Fruit fly (Drosophila melanogaster) whole organism, embryonic: ENCODE data around the gene Invadolysin.
A peak's percentile ranks its signal among the peaks of the same experiment; 100 is the strongest.

ENCODE experiments used
- Blimp-1 ChIP-seq: fragments of 200-800 bp; sonication (Bioruptor generic); optimal IDR thresholded peaks from 3 replicates; lab custom pipeline; 2018; ENCODE audit warnings: missing biosample characterization, missing genetic modification characterization, mild to moderate bottlenecking, moderate library complexity, missing genetic modification reagents
- CG10654 ChIP-seq: fragments of 200-800 bp; sonication (Bioruptor generic); optimal IDR thresholded peaks from 2 replicates; lab custom pipeline; 2016; ENCODE audit warnings: missing biosample characterization, missing genetic modification characterization
- CG12219 ChIP-seq: fragments of 200-800 bp; sonication (Bioruptor generic); optimal IDR thresholded peaks from 3 replicates; lab custom pipeline; 2018; ENCODE audit warnings: missing biosample characterization, mild to moderate bottlenecking, missing genetic modification characterization
- CG12769 ChIP-seq: fragments of 200-800 bp; sonication (Bioruptor generic); optimal IDR thresholded peaks from 2 replicates; lab custom pipeline; 2019; ENCODE audit warnings: missing biosample characterization, mild to moderate bottlenecking, missing genetic modification characterization, moderate library complexity
- CG12942 ChIP-seq: fragments of 200-800 bp; sonication (Bioruptor generic); optimal IDR thresholded peaks from 3 replicates; lab custom pipeline; 2016; ENCODE audit warnings: missing biosample characterization, missing genetic modification characterization
- CG13287 ChIP-seq: fragments of 200-800 bp; sonication (Bioruptor generic); IDR thresholded peaks from 2 replicates; pipeline ENCODE4 v1.3.6; 2022; ENCODE audit warnings: missing biosample characterization, missing genetic modification characterization; ENCODE audit not compliant: partially characterized antibody
- CG13624 ChIP-seq: fragments of 200-800 bp; sonication (Bioruptor generic); optimal IDR thresholded peaks from 2 replicates; lab custom pipeline; 2016; ENCODE audit warnings: missing biosample characterization, missing genetic modification characterization
- CG14860 ChIP-seq: fragments of 200-800 bp; sonication (Bioruptor generic); IDR thresholded peaks from 3 replicates; pipeline ENCODE4 v1.3.6; 2022; ENCODE audit warnings: missing biosample characterization, missing genetic modification characterization; ENCODE audit not compliant: partially characterized antibody
- CG15479 ChIP-seq: fragments of 200-800 bp; sonication (Bioruptor generic); optimal IDR thresholded peaks from 3 replicates; lab custom pipeline; 2019; ENCODE audit warnings: missing biosample characterization, mild to moderate bottlenecking, missing genetic modification characterization, moderate library complexity
- CG17385 ChIP-seq: fragments of 200-800 bp; sonication (Bioruptor generic); optimal IDR thresholded peaks from 3 replicates; lab custom pipeline; 2018; ENCODE audit warnings: missing biosample characterization, mild to moderate bottlenecking, missing genetic modification characterization
- CG18476 ChIP-seq: fragments of 200-800 bp; sonication (Bioruptor generic); optimal IDR thresholded peaks from 2 replicates; lab custom pipeline; 2016; ENCODE audit warnings: missing biosample characterization, mild to moderate bottlenecking, missing genetic modification characterization
- CG18619 ChIP-seq: fragments of 200-800 bp; sonication (Bioruptor generic); optimal IDR thresholded peaks from 3 replicates; lab custom pipeline; 2017; ENCODE audit warnings: missing biosample characterization, mild to moderate bottlenecking, missing genetic modification characterization
- CG2129 ChIP-seq: fragments of 200-800 bp; sonication (Bioruptor generic); IDR thresholded peaks from 2 replicates; pipeline ENCODE4 v1.3.6; 2022; ENCODE audit warnings: missing biosample characterization, missing genetic modification characterization; ENCODE audit not compliant: partially characterized antibody
- CG2202 ChIP-seq: fragments of 200-800 bp; sonication (Bioruptor generic); optimal IDR thresholded peaks from 2 replicates; lab custom pipeline; 2018; ENCODE audit warnings: missing biosample characterization, mild to moderate bottlenecking, missing genetic modification characterization
- CG30403 ChIP-seq: fragments of 200-800 bp; sonication (Bioruptor generic); optimal IDR thresholded peaks from 3 replicates; lab custom pipeline; 2016; ENCODE audit warnings: missing biosample characterization, missing genetic modification characterization
- CG31224 ChIP-seq: fragments of 200-800 bp; sonication (Bioruptor generic); IDR thresholded peaks from 2 replicates; pipeline ENCODE4 v1.3.6; 2022; ENCODE audit warnings: missing biosample characterization, missing genetic modification characterization
- CG3163 ChIP-seq: fragments of 200-800 bp; sonication (Bioruptor generic); optimal IDR thresholded peaks from 3 replicates; lab custom pipeline; 2016; ENCODE audit warnings: missing biosample characterization, missing genetic modification characterization
- CG32772 ChIP-seq: fragments of 200-800 bp; sonication (Bioruptor generic); IDR thresholded peaks from 2 replicates; pipeline ENCODE4 v1.3.6; 2022; ENCODE audit warnings: missing biosample characterization, missing genetic modification characterization
- CG3838 ChIP-seq: fragments of 200-800 bp; sonication (Bioruptor generic); optimal IDR thresholded peaks from 3 replicates; lab custom pipeline; 2016; ENCODE audit warnings: missing biosample characterization, missing genetic modification characterization
- CG4360 ChIP-seq: fragments of 200-800 bp; sonication (Bioruptor generic); IDR thresholded peaks from 2 replicates; pipeline ENCODE4 v1.3.6; 2022; ENCODE audit warnings: missing biosample characterization, missing genetic modification characterization
- CG4617 ChIP-seq: fragments of 200-800 bp; sonication (Bioruptor generic); optimal IDR thresholded peaks from 3 replicates; lab custom pipeline; 2016; ENCODE audit warnings: missing biosample characterization, missing genetic modification characterization, borderline replicate concordance
- CG8924 ChIP-seq: fragments of 200-800 bp; optimal IDR thresholded peaks from 3 replicates; lab custom pipeline; 2019; ENCODE audit warnings: missing biosample characterization, mild to moderate bottlenecking, missing genetic modification characterization, moderate library complexity
- CG9932 ChIP-seq: fragments of 200-800 bp; sonication (Bioruptor generic); IDR thresholded peaks from 2 replicates; pipeline ENCODE4 v1.3.6; 2022; ENCODE audit warnings: missing biosample characterization, missing genetic modification characterization
- CrebB ChIP-seq: fragments of 200-800 bp; sonication (Bioruptor generic); optimal IDR thresholded peaks from 3 replicates; lab custom pipeline; 2018; ENCODE audit warnings: missing biosample characterization, mild to moderate bottlenecking, missing genetic modification characterization
- Dfd ChIP-seq, 2 experiments: fragments of >200 bp; optimal IDR thresholded peaks; 2 replicates each; lab custom pipeline; 2017; ENCODE audit warnings: missing biosample characterization in 2 of 2, missing genetic modification characterization in 2 of 2
- E2f2 ChIP-seq: fragments of 200-800 bp; sonication (Bioruptor generic); IDR thresholded peaks from 2 replicates; pipeline ENCODE4 v1.3.6; 2022; ENCODE audit warnings: missing biosample characterization, missing genetic modification characterization
- H15 ChIP-seq: fragments of 200-800 bp; sonication (Bioruptor generic); IDR thresholded peaks from 3 replicates; pipeline ENCODE4 v1.3.6; 2022; ENCODE audit warnings: missing biosample characterization, missing genetic modification characterization
- Hmr ChIP-seq: fragments of 200-800 bp; sonication (Bioruptor generic); optimal IDR thresholded peaks from 3 replicates; lab custom pipeline; 2017; ENCODE audit warnings: mild to moderate bottlenecking, missing biosample characterization, missing genetic modification reagents, missing genetic modification characterization
- Jarid2 ChIP-seq: fragments of 200-800 bp; sonication (Bioruptor generic); optimal IDR thresholded peaks from 3 replicates; lab custom pipeline; 2017; ENCODE audit warnings: mild to moderate bottlenecking, missing biosample characterization, missing genetic modification reagents, missing genetic modification characterization
- Med ChIP-seq: fragments of 200-800 bp; sonication (Bioruptor generic); peaks from one replicate; lab custom pipeline; 2016; ENCODE audit warnings: missing biosample characterization, missing genetic modification characterization, mild to moderate bottlenecking, inconsistent platforms, moderate library complexity
- Nf-YC ChIP-seq: fragments of 200-800 bp; optimal IDR thresholded peaks from 3 replicates; lab custom pipeline; 2019; ENCODE audit warnings: missing biosample characterization, mild to moderate bottlenecking, missing genetic modification characterization, moderate library complexity
- PHDP ChIP-seq: fragments of 200-800 bp; sonication (Bioruptor generic); optimal IDR thresholded peaks from 3 replicates; lab custom pipeline; 2018; ENCODE audit warnings: missing biosample characterization, mild to moderate bottlenecking, missing genetic modification characterization, moderate library complexity
- Stat92E ChIP-seq, 3 experiments: fragments of >200 bp in 2 of 3; fragments of 200-800 bp in 1 of 3; sonication (Bioruptor generic) in 1 of 3; optimal IDR thresholded peaks; 2 replicates each; lab custom pipeline; 2017 to 2019; ENCODE audit warnings: missing biosample characterization in 3 of 3, missing genetic modification characterization in 3 of 3, mild to moderate bottlenecking in 1 of 3, moderate library complexity in 1 of 3
- az2 ChIP-seq: fragments of 200-800 bp; sonication (Bioruptor generic); optimal IDR thresholded peaks from 3 replicates; lab custom pipeline; 2016; ENCODE audit warnings: missing biosample characterization, missing genetic modification characterization
- bigmax ChIP-seq: fragments of 200-800 bp; sonication (Bioruptor generic); optimal IDR thresholded peaks from 2 replicates; lab custom pipeline; 2018; ENCODE audit warnings: missing biosample characterization, mild to moderate bottlenecking, missing genetic modification characterization
- btn ChIP-seq: fragments of 200-800 bp; sonication (Bioruptor generic); optimal IDR thresholded peaks from 2 replicates; lab custom pipeline; 2016; ENCODE audit warnings: missing biosample characterization, missing genetic modification characterization
- chinmo ChIP-seq: fragments of 200-800 bp; sonication (Bioruptor generic); IDR thresholded peaks from 4 replicates; pipeline ENCODE4 v1.3.6; 2022; ENCODE audit warnings: missing biosample characterization, missing genetic modification characterization; ENCODE audit not compliant: partially characterized antibody
- dimm ChIP-seq: fragments of 200-800 bp; sonication (Bioruptor generic); IDR thresholded peaks from 2 replicates; pipeline ENCODE4 v1.3.6; 2022; ENCODE audit warnings: missing biosample characterization, missing genetic modification characterization
- ewg ChIP-seq: fragments of 200-800 bp; sonication (Bioruptor generic); optimal IDR thresholded peaks from 3 replicates; lab custom pipeline; 2017; ENCODE audit warnings: mild to moderate bottlenecking, missing biosample characterization, missing genetic modification reagents, missing genetic modification characterization
- ftz-f1 ChIP-seq: fragments of 200-800 bp; sonication (Bioruptor generic); optimal IDR thresholded peaks from 2 replicates; lab custom pipeline; 2016; ENCODE audit warnings: missing biosample characterization, missing genetic modification characterization
- gcm2 ChIP-seq: fragments of 200-800 bp; sonication (Bioruptor generic); optimal IDR thresholded peaks from 2 replicates; lab custom pipeline; 2016; ENCODE audit warnings: missing biosample characterization, missing genetic modification characterization
- gem ChIP-seq: fragments of 200-800 bp; sonication (Bioruptor generic); optimal IDR thresholded peaks from 2 replicates; lab custom pipeline; 2019; ENCODE audit warnings: missing biosample characterization, mild to moderate bottlenecking, missing genetic modification characterization, moderate library complexity
- inv ChIP-seq: fragments of 200-800 bp; sonication (Bioruptor generic); IDR thresholded peaks from 2 replicates; pipeline ENCODE4 v1.3.6; 2022; ENCODE audit warnings: missing biosample characterization, missing genetic modification characterization; ENCODE audit not compliant: partially characterized antibody
- kni ChIP-seq: fragments of 200-800 bp; sonication (Bioruptor generic); optimal IDR thresholded peaks from 3 replicates; lab custom pipeline; 2017; ENCODE audit warnings: mild to moderate bottlenecking, missing biosample characterization, missing genetic modification reagents, missing genetic modification characterization
- lbe ChIP-seq: fragments of 200-800 bp; sonication (Bioruptor generic); optimal IDR thresholded peaks from 2 replicates; lab custom pipeline; 2016; ENCODE audit warnings: missing biosample characterization, mild to moderate bottlenecking, missing genetic modification characterization
- peb ChIP-seq: fragments of 200-800 bp; sonication (Bioruptor generic); IDR thresholded peaks from 2 replicates; pipeline ENCODE4 v1.3.6; 2022; ENCODE audit warnings: missing biosample characterization, missing genetic modification characterization
- row ChIP-seq: fragments of 200-800 bp; sonication (Bioruptor generic); IDR thresholded peaks from 3 replicates; pipeline ENCODE4 v1.3.6; 2022; ENCODE audit warnings: missing biosample characterization, missing genetic modification characterization
- sd ChIP-seq: fragments of 200-800 bp; sonication (Bioruptor generic); optimal IDR thresholded peaks from 3 replicates; lab custom pipeline; 2018; ENCODE audit warnings: missing biosample characterization, mild to moderate bottlenecking, missing genetic modification characterization, moderate library complexity
- sisA ChIP-seq: fragments of 200-800 bp; sonication (Bioruptor generic); IDR thresholded peaks from 2 replicates; pipeline ENCODE4 v1.3.6; 2022; ENCODE audit warnings: missing biosample characterization, missing genetic modification characterization
- tx ChIP-seq: fragments of 200-800 bp; sonication (Bioruptor generic); optimal IDR thresholded peaks from 2 replicates; lab custom pipeline; 2016; ENCODE audit warnings: missing biosample characterization, missing genetic modification characterization
- yki ChIP-seq: fragments of >200 bp; optimal IDR thresholded peaks from 3 replicates; lab custom pipeline; 2018

The Invadolysin gene

dm6 chr3R:10125477-10125876 is 19.0 kb upstream of the Invadolysin start, which contains the start of gene knk (continued):
- TF ChIP-seq CG13287 (GFP tag; lab: Robert Waterston, UW) (peak; percentile 48), bigmax (GFP tag; lab: Kevin White, UChicago) (no peak), CG18476 (GFP tag; lab: Kevin White, UChicago) (peak; percentile 73), CrebB (tag; lab: Kevin White, UChicago) (no peak), sd (tag; lab: Kevin White, UChicago) (peak; percentile 33), CG2202 (no peak), Blimp-1 (GFP tag; lab: Kevin White, UChicago) (peak; percentile 54), az2 (GFP tag; lab: Kevin White, UChicago) (no peak), CG18619 (GFP tag; lab: Kevin White, UChicago) (no peak), CG12942 (GFP tag; lab: Kevin White, UChicago) (no peak), CG30403 (GFP tag; lab: Kevin White, UChicago) (no peak), Dfd (GFP tag; optimal IDR thresholded peaks at IDR 0.05; lab: Kevin White, UChicago) (no peak), PHDP (tag; lab: Kevin White, UChicago) (no peak), tx (GFP tag; lab: Kevin White, UChicago) (no peak), gcm2 (GFP tag; lab: Kevin White, UChicago) (no peak), gem (tag; lab: Kevin White, UChicago) (no peak), E2f2 (no peak), CG3163 (GFP tag; lab: Kevin White, UChicago) (no peak), CG31224 (GFP tag; lab: Robert Waterston, UW) (no peak), ewg (GFP tag; lab: Kevin White, UChicago) (no peak), Jarid2 (peak; percentile 44), lbe (GFP tag; lab: Kevin White, UChicago) (no peak), chinmo (GFP tag; lab: Robert Waterston, UW) (peak; percentile 94), ftz-f1 (peak; percentile 59), CG3838 (no peak), peb (no peak), CG17385 (GFP tag; lab: Kevin White, UChicago) (no peak), CG8924 (tag; lab: Kevin White, UChicago) (peak; percentile 38), Nf-YC (tag; lab: Kevin White, UChicago) (no peak), CG14860 (GFP tag; lab: Robert Waterston, UW) (no peak), sisA (GFP tag; lab: Robert Waterston, UW) (no peak), CG10654 (GFP tag; lab: Kevin White, UChicago) (no peak), H15 (GFP tag; lab: Robert Waterston, UW) (no peak), CG9932 (GFP tag; lab: Robert Waterston, UW) (no peak), CG12769 (peak; percentile 6), CG15479 (GFP tag; lab: Kevin White, UChicago) (no peak), yki (lab: Kevin White, UChicago) (no peak), CG4360 (GFP tag; lab: Robert Waterston, UW) (peak; percentile 54), kni (GFP tag; lab: Kevin White, UChicago) (peak; percentile 37), inv (GFP tag; lab: Robert Waterston, UW) (no peak), btn (GFP tag; lab: Kevin White, UChicago) (no peak), Med (GFP tag; lab: Kevin White, UChicago) (peak; percentile 45), CG2129 (no peak), CG32772 (GFP tag; lab: Robert Waterston, UW) (no peak), Hmr (GFP tag; lab: Kevin White, UChicago) (no peak), row (GFP tag; lab: Robert Waterston, UW) (peak; percentile 49; the same call in 1 of the 3 replicates), dimm (GFP tag; lab: Robert Waterston, UW) (no peak), CG4617 (GFP tag; lab: Kevin White, UChicago) (no peak), CG12219 (GFP tag; lab: Kevin White, UChicago) (no peak), CG13624 (GFP tag; lab: Kevin White, UChicago) (no peak), Stat92E (GFP tag; optimal IDR thresholded peaks at IDR 0.05; lab: Kevin White, UChicago) (no peak)
